Worm (Caenorhabditis elegans): ENCODE measurements around the gene C01G10.6.

ce11 chrV:15074907-15075306 is 12.5 kb upstream of the C01G10.6 start:
- TF ChIP-seq pbrm-1 (GFP tag; IDR thresholded peaks at IDR 0.05), result no peak
- no peak for TF ChIP-seq ekl-4 (GFP tag; IDR thresholded peaks at IDR 0.05)
- no peak for TF ChIP-seq him-1 (tag; optimal IDR thresholded peaks at IDR 0.05)
- TF ChIP-seq zfh-2 (GFP tag; conservative IDR thresholded peaks at IDR 0.05), result no peak

All from whole organism, young adult.